Worm (Caenorhabditis elegans) whole organism, young adult: ENCODE results near the gene aexr-3.
A peak's percentile ranks its signal among the peaks of the same experiment; 100 is the strongest.

Source experiments
- B0261.1 ChIP-seq: sonication (generic microtip); optimal IDR thresholded peaks from 2 replicates; lab custom pipeline; 2016; ENCODE audit warnings: mild to moderate bottlenecking, missing genetic modification characterization, moderate library complexity, missing compliant biosample characterization
- D2030.7 ChIP-seq: fragments of 200-800 bp; sonication (Bioruptor generic); IDR thresholded peaks from 2 replicates; pipeline ENCODE4 v1.3.6; 2022; ENCODE audit warnings: missing genetic modification reagents, missing genetic modification characterization, missing compliant biosample characterization
- F22D6.2 ChIP-seq: sonication (generic microtip); optimal IDR thresholded peaks from 2 replicates; lab custom pipeline; 2016; ENCODE audit warnings: mild to moderate bottlenecking, missing genetic modification characterization, missing compliant biosample characterization
- K12H6.12 ChIP-seq: fragments of 200-800 bp; sonication (Bioruptor generic); optimal IDR thresholded peaks from 2 replicates; lab custom pipeline; 2018; ENCODE audit warnings: mild to moderate bottlenecking, missing genetic modification characterization, missing compliant biosample characterization
- T07F8.4 ChIP-seq: sonication (generic microtip); optimal IDR thresholded peaks from 2 replicates; lab custom pipeline; 2016; ENCODE audit warnings: mild to moderate bottlenecking, missing genetic modification characterization, moderate library complexity, missing compliant biosample characterization
- T26A5.8 ChIP-seq: sonication (generic microtip); optimal IDR thresholded peaks from 2 replicates; lab custom pipeline; 2016; ENCODE audit warnings: missing genetic modification characterization, missing compliant biosample characterization
- Y53G8AR.9 ChIP-seq: fragments of 200-800 bp; sonication (Bioruptor generic); conservative IDR thresholded peaks from 2 replicates; pipeline ENCODE4 v1.3.6; 2022; ENCODE audit warnings: missing genetic modification reagents, missing genetic modification characterization, missing compliant biosample characterization
- Y56A3A.18 ChIP-seq: fragments of 200-800 bp; sonication (Bioruptor generic); IDR thresholded peaks from 2 replicates; pipeline ENCODE4 v1.3.6; 2022; ENCODE audit warnings: missing genetic modification reagents, missing genetic modification characterization, missing compliant biosample characterization
- Y95B8A.8 ChIP-seq: fragments of 200-800 bp; sonication (Bioruptor generic); IDR thresholded peaks from 2 replicates; pipeline ENCODE4 v1.3.6; 2022; ENCODE audit warnings: missing genetic modification reagents, missing genetic modification characterization, missing compliant biosample characterization
- ZK185.1 ChIP-seq: sonication (generic microtip); optimal IDR thresholded peaks from 2 replicates; lab custom pipeline; 2016; ENCODE audit warnings: mild to moderate bottlenecking, missing genetic modification characterization, missing compliant biosample characterization; ENCODE audit not compliant: poor library complexity, severe bottlenecking
- ama-1 ChIP-seq, 3 experiments: fragments of 150-350 bp in 1 of 3; sonication (generic microtip) in 2 of 3; optimal IDR thresholded peaks; 2 replicates each; lab custom pipeline; 2014 to 2018; ENCODE audit warnings: missing biosample characterization in 2 of 3, missing genetic modification characterization in 2 of 3, missing genetic modification reagents in 2 of 3
- attf-3 ChIP-seq: fragments of 200-800 bp; sonication (Bioruptor generic); conservative IDR thresholded peaks from 2 replicates; pipeline ENCODE4 v1.3.6; 2022; ENCODE audit warnings: missing genetic modification reagents, missing genetic modification characterization, missing compliant biosample characterization
- attf-5 ChIP-seq: fragments of 200-800 bp; sonication (Bioruptor generic); optimal IDR thresholded peaks from 2 replicates; lab custom pipeline; 2018; ENCODE audit warnings: mild to moderate bottlenecking, missing genetic modification characterization, missing compliant biosample characterization
- attf-6 ChIP-seq: fragments of 200-800 bp; sonication (Bioruptor generic); IDR thresholded peaks from 2 replicates; pipeline ENCODE4 v1.3.6; 2022; ENCODE audit warnings: missing genetic modification reagents, missing genetic modification characterization, missing compliant biosample characterization
- ceh-40 ChIP-seq: fragments of 200-800 bp; sonication (Bioruptor generic); IDR thresholded peaks from 2 replicates; pipeline ENCODE4 v1.3.6; 2022; ENCODE audit warnings: missing genetic modification characterization, missing compliant biosample characterization
- die-1 ChIP-seq: sonication (generic microtip); optimal IDR thresholded peaks from 2 replicates; lab custom pipeline; 2016; ENCODE audit warnings: missing genotype, mild to moderate bottlenecking, missing genetic modification characterization, missing compliant biosample characterization
- dpff-1 ChIP-seq: sonication (generic microtip); optimal IDR thresholded peaks from 2 replicates; lab custom pipeline; 2017; ENCODE audit warnings: mild to moderate bottlenecking, missing genetic modification characterization, missing compliant biosample characterization
- dpl-1 ChIP-seq: fragments of 150-350 bp; optimal IDR thresholded peaks from 2 replicates; lab custom pipeline; 2014; ENCODE audit warnings: missing biosample characterization, missing genetic modification reagents, missing genetic modification characterization
- fkh-3 ChIP-seq: sonication (generic microtip); optimal IDR thresholded peaks from 2 replicates; lab custom pipeline; 2016; ENCODE audit warnings: mild to moderate bottlenecking, missing genetic modification characterization, missing compliant biosample characterization
- hlh-12 ChIP-seq: sonication (generic microtip); optimal IDR thresholded peaks from 2 replicates; lab custom pipeline; 2016; ENCODE audit warnings: missing genetic modification characterization, missing compliant biosample characterization
- hmg-20 ChIP-seq: fragments of 200-800 bp; sonication (Bioruptor generic); IDR thresholded peaks from 2 replicates; pipeline ENCODE4 v1.3.6; 2022; ENCODE audit warnings: missing genetic modification reagents, missing genetic modification characterization, missing compliant biosample characterization
- hrde-1 ChIP-seq: sonication (generic microtip); optimal IDR thresholded peaks from 2 replicates; lab custom pipeline; 2016; ENCODE audit warnings: missing genetic modification characterization, mild to moderate bottlenecking, missing compliant biosample characterization, moderate library complexity, missing genotype, missing genetic modification reagents, borderline replicate concordance
- let-526 ChIP-seq: fragments of 200-800 bp; sonication (Bioruptor generic); IDR thresholded peaks from 2 replicates; pipeline ENCODE4 v1.3.6; 2022; ENCODE audit warnings: missing genetic modification reagents, missing genetic modification characterization, missing compliant biosample characterization
- lin-54 ChIP-seq: fragments of 200-800 bp; sonication (Bioruptor generic); optimal IDR thresholded peaks from 2 replicates; lab custom pipeline; 2018; ENCODE audit warnings: mild to moderate bottlenecking, missing genetic modification characterization, missing compliant biosample characterization
- lsy-27 ChIP-seq: sonication (generic microtip); optimal IDR thresholded peaks from 2 replicates; lab custom pipeline; 2017; ENCODE audit warnings: missing genetic modification characterization, mild to moderate bottlenecking, missing compliant biosample characterization, antibody characterized with exemption, missing genotype, borderline replicate concordance; ENCODE audit not compliant: insufficient read depth
- madf-10 ChIP-seq: sonication (generic microtip); optimal IDR thresholded peaks from 2 replicates; lab custom pipeline; 2016; ENCODE audit warnings: mild to moderate bottlenecking, missing genetic modification characterization, missing compliant biosample characterization
- madf-3 ChIP-seq: fragments of 200-800 bp; sonication (Bioruptor generic); IDR thresholded peaks from 2 replicates; pipeline ENCODE4 v1.3.6; 2022; ENCODE audit warnings: missing genetic modification reagents, missing genetic modification characterization, missing compliant biosample characterization
- mes-4 ChIP-seq: sonication (generic microtip); optimal IDR thresholded peaks from 2 replicates; lab custom pipeline; 2016; ENCODE audit warnings: missing genotype, missing genetic modification characterization, missing compliant biosample characterization
- nfya-2 ChIP-seq: fragments of 200-800 bp; sonication (Bioruptor generic); IDR thresholded peaks from 2 replicates; pipeline ENCODE4 v1.3.6; 2022; ENCODE audit warnings: missing genetic modification reagents, missing genetic modification characterization, missing compliant biosample characterization
- nhr-120 ChIP-seq: fragments of 200-800 bp; sonication (Bioruptor generic); IDR thresholded peaks from 2 replicates; pipeline ENCODE4 v1.3.6; 2022; ENCODE audit warnings: missing genetic modification characterization, missing compliant biosample characterization
- nhr-179 ChIP-seq: sonication (generic microtip); optimal IDR thresholded peaks from 2 replicates; lab custom pipeline; 2016; ENCODE audit warnings: mild to moderate bottlenecking, missing genetic modification characterization, missing compliant biosample characterization
- nhr-27 ChIP-seq: fragments of 200-800 bp; sonication (Bioruptor generic); optimal IDR thresholded peaks from 2 replicates; lab custom pipeline; 2018; ENCODE audit warnings: mild to moderate bottlenecking, missing genetic modification characterization, moderate library complexity, missing compliant biosample characterization
- nhr-80 ChIP-seq: sonication (generic microtip); optimal IDR thresholded peaks from 2 replicates; lab custom pipeline; 2016; ENCODE audit warnings: missing genetic modification characterization, missing compliant biosample characterization
- pbrm-1 ChIP-seq: fragments of 200-800 bp; sonication (Bioruptor generic); IDR thresholded peaks from 2 replicates; pipeline ENCODE4 v1.3.6; 2022; ENCODE audit warnings: missing genetic modification reagents, missing genetic modification characterization, missing compliant biosample characterization
- rec-8 ChIP-seq, 2 experiments: sonication (generic microtip); optimal IDR thresholded peaks; 2 replicates each; lab custom pipeline; 2016; ENCODE audit warnings: mild to moderate bottlenecking in 2 of 2, missing genetic modification characterization in 2 of 2, missing genetic modification reagents in 2 of 2, missing genotype in 2 of 2, missing biosample characterization in 1 of 2, missing compliant biosample characterization in 1 of 2, moderate library complexity in 1 of 2
- snpc-1.1 ChIP-seq: sonication (generic microtip); optimal IDR thresholded peaks from 2 replicates; lab custom pipeline; 2017; ENCODE audit warnings: missing genetic modification characterization, mild to moderate bottlenecking, missing compliant biosample characterization, antibody characterized with exemption, moderate library complexity, missing genotype, missing genetic modification reagents; ENCODE audit not compliant: insufficient read depth
- somi-1 ChIP-seq: fragments of 200-800 bp; sonication (Bioruptor generic); optimal IDR thresholded peaks from 2 replicates; lab custom pipeline; 2018; ENCODE audit warnings: mild to moderate bottlenecking, missing genetic modification characterization, missing compliant biosample characterization
- tbp1 ChIP-seq: fragments of 200-800 bp; sonication (Bioruptor generic); optimal IDR thresholded peaks from 2 replicates; lab custom pipeline; 2018; ENCODE audit warnings: mild to moderate bottlenecking, missing genetic modification characterization, missing compliant biosample characterization
- tlf-1 ChIP-seq: fragments of 200-800 bp; sonication (Bioruptor generic); optimal IDR thresholded peaks from 2 replicates; lab custom pipeline; 2018; ENCODE audit warnings: mild to moderate bottlenecking, missing genetic modification characterization, missing compliant biosample characterization
- unc-130 ChIP-seq: sonication (generic microtip); optimal IDR thresholded peaks from 2 replicates; lab custom pipeline; 2016; ENCODE audit warnings: missing genetic modification reagents, missing genetic modification characterization, missing compliant biosample characterization
- xnd-1 ChIP-seq: sonication (generic microtip); optimal IDR thresholded peaks from 2 replicates; lab custom pipeline; 2016; ENCODE audit warnings: missing genotype, missing genetic modification reagents, missing genetic modification characterization, missing compliant biosample characterization
- zfh-2 ChIP-seq: fragments of 200-800 bp; sonication (Bioruptor generic); conservative IDR thresholded peaks from 2 replicates; pipeline ENCODE4 v1.3.6; 2022; ENCODE audit warnings: missing genetic modification reagents, missing genetic modification characterization, missing compliant biosample characterization
- ztf-18 ChIP-seq: sonication (generic microtip); optimal IDR thresholded peaks from 2 replicates; lab custom pipeline; 2016; ENCODE audit warnings: missing genotype, mild to moderate bottlenecking, missing genetic modification characterization, missing compliant biosample characterization
- ztf-22 ChIP-seq: fragments of 200-800 bp; sonication (Bioruptor generic); optimal IDR thresholded peaks from 2 replicates; lab custom pipeline; 2018; ENCODE audit warnings: mild to moderate bottlenecking, missing genetic modification characterization, moderate library complexity, missing compliant biosample characterization
- ztf-25 ChIP-seq: fragments of 200-800 bp; sonication (Bioruptor generic); IDR thresholded peaks from 2 replicates; pipeline ENCODE4 v1.3.6; 2022; ENCODE audit warnings: missing genetic modification reagents, missing genetic modification characterization, missing compliant biosample characterization
- ztf-26 ChIP-seq: sonication (generic microtip); optimal IDR thresholded peaks from 2 replicates; lab custom pipeline; 2017; ENCODE audit warnings: missing genetic modification characterization, missing compliant biosample characterization

Gene aexr-3

DNA sequence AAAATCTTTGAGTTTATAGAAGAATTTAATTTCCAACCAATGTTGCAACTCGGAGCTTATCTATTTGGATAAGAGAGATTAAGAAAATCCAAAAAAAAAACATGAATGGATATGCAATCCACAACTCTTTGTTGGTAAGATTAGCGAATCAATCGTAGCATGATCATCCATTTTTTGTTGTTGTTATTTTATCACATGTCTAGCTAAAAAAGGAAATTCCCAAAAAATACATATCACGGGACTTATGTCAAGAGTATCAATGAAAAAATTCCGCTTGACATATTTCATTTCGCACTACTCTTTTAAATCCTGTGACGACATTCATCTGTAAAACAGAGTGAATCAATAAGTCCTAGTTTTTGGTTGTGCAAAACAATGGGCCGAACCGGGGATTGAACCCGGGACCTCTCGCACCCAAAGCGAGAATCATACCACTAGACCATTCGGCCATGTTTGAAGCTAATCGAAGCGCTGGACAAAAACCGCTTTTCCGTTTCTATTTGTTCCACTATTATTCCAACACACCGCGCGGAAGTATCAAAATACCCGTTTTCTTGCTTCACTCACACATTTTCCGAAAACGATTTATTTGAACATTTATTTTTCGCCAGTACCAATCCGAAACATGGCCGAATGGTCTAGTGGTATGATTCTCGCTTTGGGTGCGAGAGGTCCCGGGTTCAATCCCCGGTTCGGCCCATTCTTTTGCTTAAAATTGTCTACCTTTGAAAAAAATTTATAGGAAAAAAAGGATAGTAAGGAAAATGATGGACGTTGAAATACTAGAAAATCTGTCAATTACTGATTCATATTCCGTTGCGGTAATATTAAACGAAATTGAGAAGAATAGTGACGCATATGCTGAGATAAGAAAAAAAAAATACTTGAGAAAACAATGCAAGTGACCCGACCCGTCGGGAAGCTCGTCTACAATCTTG lies 8.4 kb upstream of the aexr-3 start (continued):
- TF ChIP-seq ztf-22 (GFP tag; lab: Kevin White, UChicago) (no peak), unc-130 (no peak), F22D6.2 (peak; percentile 6), let-526 (GFP tag; lab: Robert Waterston, UW) (no peak), T07F8.4 (peak; percentile 49), hmg-20 (no peak), nhr-80 (tag; lab: Kevin White, UChicago) (peak; percentile 6), somi-1 (GFP tag; lab: Kevin White, UChicago) (peak; percentile 13), ztf-25 (no peak; the same call in 1 of the 2 replicates), nhr-120 (GFP tag; lab: Robert Waterston, UW) (no peak), madf-3 (GFP tag; lab: Robert Waterston, UW) (peak; percentile 54; the same call in 1 of the 2 replicates), Y56A3A.18 (GFP tag; lab: Robert Waterston, UW) (0 out of 2 replicates have a peak, but pooled peaks have one; percentile 75), nfya-2 (GFP tag; lab: Robert Waterston, UW) (no peak), ZK185.1 (peak; percentile 54), attf-5 (GFP tag; lab: Kevin White, UChicago) (peak; percentile 36), rec-8 (tag; optimal IDR thresholded peaks at IDR 0.05; lab: Kevin White, UChicago) (peak; percentile 23 to 51), snpc-1.1 (tag; lab: Kevin White, UChicago) (peak; percentile 32), dpff-1 (tag; lab: Kevin White, UChicago) (no peak), attf-3 (GFP tag; lab: Robert Waterston, UW) (0 out of 2 replicates have a peak, but pooled peaks have one; percentile 16), dpl-1 (GFP tag; lab: Kevin White, UChicago) (no peak), ztf-26 (tag; lab: Kevin White, UChicago) (peak; percentile 75), ztf-18 (tag; lab: Kevin White, UChicago) (peak; percentile 73), K12H6.12 (no peak), die-1 (tag; lab: Kevin White, UChicago) (peak; percentile 87), hrde-1 (tag; lab: Kevin White, UChicago) (peak; percentile 2), lsy-27 (tag; lab: Kevin White, UChicago) (no peak), lin-54 (GFP tag; lab: Kevin White, UChicago) (no peak), Y95B8A.8 (GFP tag; lab: Robert Waterston, UW) (no peak), T26A5.8 (peak; percentile 34), pbrm-1 (GFP tag; lab: Robert Waterston, UW) (peak; percentile 76; the same call in 1 of the 2 replicates), nhr-179 (tag; lab: Kevin White, UChicago) (no peak), B0261.1 (tag; lab: Kevin White, UChicago) (peak; percentile 89), attf-6 (GFP tag; lab: Robert Waterston, UW) (peak; percentile 44; the same call in 1 of the 2 replicates), madf-10 (tag; lab: Kevin White, UChicago) (no peak), ceh-40 (GFP tag; lab: Robert Waterston, UW) (peak; percentile 61; the same call in 1 of the 2 replicates), xnd-1 (no peak), zfh-2 (GFP tag; lab: Robert Waterston, UW) (no peak), ama-1 (optimal IDR thresholded peaks at IDR 0.05; lab: Kevin White, UChicago) (no peak), ama-1 (GFP tag; optimal IDR thresholded peaks at IDR 0.05; lab: Kevin White, UChicago) (peak in 1 of 2 experiments; percentile 27), tbp1 (GFP tag; lab: Kevin White, UChicago) (peak; percentile 87), nhr-27 (tag; lab: Kevin White, UChicago) (no peak), D2030.7 (peak; percentile 84), hlh-12 (no peak), mes-4 (tag; lab: Kevin White, UChicago) (no peak), fkh-3 (no peak), tlf-1 (no peak), Y53G8AR.9 (GFP tag; lab: Robert Waterston, UW) (no peak)
